Worm (Caenorhabditis elegans) whole organism, early embryonic: ENCODE data around the gene vwa-8.

Experiments used
- B0310.2 ChIP-seq: sonication (generic microtip); optimal IDR thresholded peaks from 2 replicates; lab custom pipeline; 2016; ENCODE audit warnings: mild to moderate bottlenecking, missing genetic modification characterization, missing compliant biosample characterization
- F13C5.2 ChIP-seq: sonication (generic microtip); optimal IDR thresholded peaks from 2 replicates; lab custom pipeline; 2017; ENCODE audit warnings: mild to moderate bottlenecking, missing genetic modification characterization, inconsistent platforms, missing compliant biosample characterization
- aly-1 ChIP-seq: sonication (generic microtip); optimal IDR thresholded peaks from 2 replicates; lab custom pipeline; 2016; ENCODE audit warnings: missing genetic modification characterization, missing compliant biosample characterization
- ama-1 ChIP-seq: fragments of 150-350 bp; optimal IDR thresholded peaks from 2 replicates; lab custom pipeline; 2014
- ceh-13 ChIP-seq: fragments of 200-800 bp; sonication (Bioruptor generic); optimal IDR thresholded peaks from 2 replicates; lab custom pipeline; 2018; ENCODE audit warnings: mild to moderate bottlenecking, missing genetic modification characterization, missing compliant biosample characterization
- ceh-36 ChIP-seq: sonication (generic microtip); optimal IDR thresholded peaks from 2 replicates; lab custom pipeline; 2016; ENCODE audit warnings: missing genetic modification characterization, inconsistent platforms, missing compliant biosample characterization
- ets-7 ChIP-seq: sonication (generic microtip); optimal IDR thresholded peaks from 2 replicates; lab custom pipeline; 2016; ENCODE audit warnings: missing genotype, missing genetic modification characterization, missing compliant biosample characterization
- flt-1 ChIP-seq: fragments of 200-800 bp; sonication (Bioruptor generic); IDR thresholded peaks from 2 replicates; pipeline ENCODE4 v1.3.6; 2022; ENCODE audit warnings: missing genetic modification characterization, missing compliant biosample characterization
- hmbx-1 ChIP-seq: sonication (generic microtip); optimal IDR thresholded peaks from 2 replicates; lab custom pipeline; 2016; ENCODE audit warnings: mild to moderate bottlenecking, missing genetic modification characterization, missing compliant biosample characterization
- hmg-4 ChIP-seq: fragments of 200-800 bp; sonication (Bioruptor generic); optimal IDR thresholded peaks from 2 replicates; lab custom pipeline; 2018; ENCODE audit warnings: mild to moderate bottlenecking, missing genetic modification characterization, missing compliant biosample characterization
- hnd-1 ChIP-seq: sonication (generic microtip); optimal IDR thresholded peaks from 2 replicates; lab custom pipeline; 2016; ENCODE audit warnings: missing genetic modification characterization, missing compliant biosample characterization
- pes-1 ChIP-seq: fragments of 200-800 bp; sonication (Bioruptor generic); IDR thresholded peaks from 2 replicates; pipeline ENCODE4 v1.3.6; 2022; ENCODE audit warnings: missing genetic modification reagents, missing genetic modification characterization, missing compliant biosample characterization
- scrt-1 ChIP-seq: fragments of 200-800 bp; sonication (Bioruptor generic); IDR thresholded peaks from 2 replicates; pipeline ENCODE4 v1.3.6; 2022; ENCODE audit warnings: missing genetic modification characterization, missing compliant biosample characterization
- sea-1 ChIP-seq: fragments of 200-800 bp; sonication (Bioruptor generic); conservative IDR thresholded peaks from 2 replicates; pipeline ENCODE4 v1.3.6; 2022; ENCODE audit warnings: missing genetic modification characterization, missing compliant biosample characterization
- tbx-11 ChIP-seq: fragments of 200-800 bp; sonication (Bioruptor generic); IDR thresholded peaks from 2 replicates; pipeline ENCODE4 v1.3.6; 2022; ENCODE audit warnings: missing genetic modification characterization, missing compliant biosample characterization
- tbx-37 ChIP-seq: fragments of 200-800 bp; sonication (Bioruptor generic); conservative IDR thresholded peaks from 2 replicates; pipeline ENCODE4 v1.3.6; 2022; ENCODE audit warnings: missing genetic modification reagents, missing genetic modification characterization, missing compliant biosample characterization
- tra-4 ChIP-seq: sonication (generic microtip); optimal IDR thresholded peaks from 2 replicates; lab custom pipeline; 2017; ENCODE audit warnings: missing genetic modification characterization, missing compliant biosample characterization

vwa-8 gene

ce11 chrX:12990529-12991520 lies at the start of gene vwa-8, which contains the start of gene F11C1.1:
Gene vwa-8, plus strand, starts transcription at chrX:12991470.
Gene F11C1.1, minus strand, starts transcription at chrX:12990579.
- TF ChIP-seq scrt-1 (no peak), ceh-36 (tag; lab: Kevin White, UChicago) (no peak), B0310.2 (tag; lab: Kevin White, UChicago) (no peak), ceh-13 (GFP tag; lab: Kevin White, UChicago) (no peak), F13C5.2 (tag; lab: Kevin White, UChicago) (no peak), aly-1 (tag; lab: Kevin White, UChicago) (no peak), tra-4 (tag; lab: Kevin White, UChicago) (no peak), hmg-4 (no peak), ama-1 (lab: Kevin White, UChicago) (no peak), flt-1 (GFP tag; lab: Robert Waterston, UW) (no peak), ets-7 (tag; lab: Kevin White, UChicago) (no peak), hmbx-1 (tag; lab: Kevin White, UChicago) (no peak), hnd-1 (no peak), pes-1 (GFP tag; lab: Robert Waterston, UW) (no peak), tbx-37 (GFP tag; lab: Robert Waterston, UW) (no peak), sea-1 (GFP tag; lab: Robert Waterston, UW) (no peak), tbx-11 (GFP tag; lab: Robert Waterston, UW) (no peak)

ce11 chrX:12942296-12942695 lies 49.0 kb upstream of the vwa-8 start:
- no peak for TF ChIP-seq F13C5.2 (tag; lab: Kevin White, UChicago)
- no peak for TF ChIP-seq pes-1 (GFP tag; lab: Robert Waterston, UW)
- TF ChIP-seq tra-4 (tag; lab: Kevin White, UChicago), result no peak
- no peak for TF ChIP-seq ceh-36 (tag; lab: Kevin White, UChicago)
- TF ChIP-seq tbx-11 (GFP tag; lab: Robert Waterston, UW), result no peak
- TF ChIP-seq hnd-1, result no peak
- TF ChIP-seq ceh-13 (GFP tag; lab: Kevin White, UChicago), result no peak
- TF ChIP-seq tbx-37 (GFP tag; lab: Robert Waterston, UW), result no peak
- TF ChIP-seq aly-1 (tag; lab: Kevin White, UChicago), result no peak
- TF ChIP-seq hmg-4, result no peak
- no peak for TF ChIP-seq B0310.2 (tag; lab: Kevin White, UChicago)
- no peak for TF ChIP-seq scrt-1
- TF ChIP-seq flt-1 (GFP tag; lab: Robert Waterston, UW), result no peak
- TF ChIP-seq ets-7 (tag; lab: Kevin White, UChicago), result no peak
- TF ChIP-seq ama-1 (lab: Kevin White, UChicago), result no peak
- TF ChIP-seq sea-1 (GFP tag; lab: Robert Waterston, UW), result no peak
- no peak for TF ChIP-seq hmbx-1 (tag; lab: Kevin White, UChicago)

- TF ChIP-seq ama-1 (lab: Kevin White, UChicago), result no peak
- TF ChIP-seq pes-1 (GFP tag; lab: Robert Waterston, UW), result no peak
- no peak for TF ChIP-seq hmg-4
- no peak for TF ChIP-seq ets-7 (tag; lab: Kevin White, UChicago)
- no peak for TF ChIP-seq B0310.2 (tag; lab: Kevin White, UChicago)
- no peak for TF ChIP-seq tbx-37 (GFP tag; lab: Robert Waterston, UW)
Observed at ce11 chrX:12943166-12943565, 48.1 kb upstream of the vwa-8 start, which contains the start of gene gmap-2. Gene gmap-2, minus strand, starts transcription at chrX:12943266.

- TF ChIP-seq F13C5.2 (tag; lab: Kevin White, UChicago) (no peak), tbx-11 (GFP tag; lab: Robert Waterston, UW) (no peak), hmbx-1 (tag; lab: Kevin White, UChicago) (no peak), aly-1 (tag; lab: Kevin White, UChicago) (no peak), hmg-4 (no peak), ceh-13 (GFP tag; lab: Kevin White, UChicago) (no peak), pes-1 (GFP tag; lab: Robert Waterston, UW) (no peak), ama-1 (lab: Kevin White, UChicago) (no peak), scrt-1 (no peak), sea-1 (GFP tag; lab: Robert Waterston, UW) (no peak), ceh-36 (tag; lab: Kevin White, UChicago) (no peak), hnd-1 (no peak), tbx-37 (GFP tag; lab: Robert Waterston, UW) (no peak), B0310.2 (tag; lab: Kevin White, UChicago) (no peak), ets-7 (tag; lab: Kevin White, UChicago) (no peak)
Observed at ce11 chrX:12944661-12945060, 46.6 kb upstream of the vwa-8 start.

ce11 chrX:12946533-12946932 lies 44.7 kb upstream of the vwa-8 start, which contains the start of gene C05E7.3:
Gene C05E7.3, minus strand, starts transcription at chrX:12946633.
- TF ChIP-seq sea-1 (GFP tag; lab: Robert Waterston, UW) (no peak), tbx-37 (GFP tag; lab: Robert Waterston, UW) (no peak), F13C5.2 (tag; lab: Kevin White, UChicago) (no peak), flt-1 (GFP tag; lab: Robert Waterston, UW) (no peak), aly-1 (tag; lab: Kevin White, UChicago) (no peak), tbx-11 (GFP tag; lab: Robert Waterston, UW) (no peak), ceh-36 (tag; lab: Kevin White, UChicago) (no peak), tra-4 (tag; lab: Kevin White, UChicago) (no peak), ets-7 (tag; lab: Kevin White, UChicago) (no peak), hmbx-1 (tag; lab: Kevin White, UChicago) (no peak), pes-1 (GFP tag; lab: Robert Waterston, UW) (no peak)

- TF ChIP-seq scrt-1 (no peak), hmbx-1 (tag; lab: Kevin White, UChicago) (no peak), aly-1 (tag; lab: Kevin White, UChicago) (no peak), F13C5.2 (tag; lab: Kevin White, UChicago) (no peak), B0310.2 (tag; lab: Kevin White, UChicago) (no peak), sea-1 (GFP tag; lab: Robert Waterston, UW) (no peak)
Observed at ce11 chrX:12951175-12951574, 40.1 kb upstream of the vwa-8 start.
